Worm (Caenorhabditis elegans) whole organism, L4 larva: ENCODE results near the gene C27A2.12.

Experiments
- D1046.2 ChIP-seq: fragments of 200-800 bp; sonication (Bioruptor generic); IDR thresholded peaks from 2 replicates; pipeline ENCODE4 v1.3.6; 2022; ENCODE audit warnings: missing genetic modification characterization, missing compliant biosample characterization
- F49E8.2 ChIP-seq: sonication (generic microtip); optimal IDR thresholded peaks from 2 replicates; lab custom pipeline; 2016; ENCODE audit warnings: missing compliant biosample characterization, mild to moderate bottlenecking, missing genetic modification characterization, borderline replicate concordance
- T26A8.4 ChIP-seq: fragments of 200-800 bp; sonication (Bioruptor generic); IDR thresholded peaks from 2 replicates; pipeline ENCODE4 v1.3.6; 2022; ENCODE audit warnings: missing genetic modification characterization, missing compliant biosample characterization
- Y105C5A.15 ChIP-seq: fragments of 200-800 bp; sonication (Bioruptor generic); IDR thresholded peaks from 2 replicates; pipeline ENCODE4 v1.3.6; 2022; ENCODE audit warnings: missing genetic modification characterization, missing compliant biosample characterization
- ZK546.5 ChIP-seq, 2 experiments: sonication (generic microtip); optimal IDR thresholded peaks; 2 replicates each; lab custom pipeline; 2017; ENCODE audit warnings: missing biosample characterization in 2 of 2, missing genetic modification characterization in 2 of 2
- aly-2 ChIP-seq: sonication (generic microtip); optimal IDR thresholded peaks from 2 replicates; lab custom pipeline; 2018; ENCODE audit warnings: missing biosample characterization, missing genetic modification characterization
- ama-1 ChIP-seq: fragments of 150-350 bp; optimal IDR thresholded peaks from 2 replicates; lab custom pipeline; 2014; ENCODE audit warnings: inconsistent platforms, mixed read lengths
- arid-1 ChIP-seq: fragments of 200-800 bp; sonication (Bioruptor generic); conservative IDR thresholded peaks from 2 replicates; pipeline ENCODE4 v1.3.6; 2022; ENCODE audit warnings: missing genetic modification reagents, missing genetic modification characterization, missing compliant biosample characterization
- attf-4 ChIP-seq: sonication (generic microtip); optimal IDR thresholded peaks from 3 replicates; lab custom pipeline; 2017; ENCODE audit warnings: missing biosample characterization, missing genetic modification characterization
- ceh-44 ChIP-seq: fragments of 200-800 bp; sonication (Bioruptor generic); IDR thresholded peaks from 2 replicates; pipeline ENCODE4 v1.3.6; 2022; ENCODE audit warnings: missing genetic modification reagents, missing genetic modification characterization, missing compliant biosample characterization
- ceh-62 ChIP-seq: sonication (generic microtip); optimal IDR thresholded peaks from 2 replicates; lab custom pipeline; 2017; ENCODE audit warnings: missing biosample characterization, missing genetic modification characterization
- ces-1 ChIP-seq: fragments of 150-350 bp; sonication (generic microtip); optimal IDR thresholded peaks from 4 replicates; lab custom pipeline; 2014; ENCODE audit warnings: missing biosample characterization, missing genetic modification reagents, missing genetic modification characterization
- cey-2 ChIP-seq: sonication (generic microtip); optimal IDR thresholded peaks from 3 replicates; lab custom pipeline; 2017; ENCODE audit warnings: missing genetic modification characterization, mild to moderate bottlenecking, missing compliant biosample characterization, antibody characterized with exemption, borderline replicate concordance; ENCODE audit not compliant: insufficient read depth
- daf-12 ChIP-seq: fragments of 150-350 bp; optimal IDR thresholded peaks from 2 replicates; lab custom pipeline; 2014; ENCODE audit warnings: missing biosample characterization, missing genetic modification reagents, missing genetic modification characterization
- daf-16 ChIP-seq, 3 experiments: sonication (generic microtip); optimal IDR thresholded peaks; 2 replicates each; lab custom pipeline; 2016 to 2017; ENCODE audit warnings: missing genetic modification characterization in 3 of 3, missing genetic modification reagents in 3 of 3, mild to moderate bottlenecking in 2 of 3, missing compliant biosample characterization in 2 of 3, missing biosample characterization in 1 of 3, moderate library complexity in 1 of 3
- daf-19 ChIP-seq: fragments of 200-800 bp; sonication (Bioruptor generic); conservative IDR thresholded peaks from 2 replicates; pipeline ENCODE4 v1.3.6; 2022; ENCODE audit warnings: missing genetic modification characterization, missing compliant biosample characterization
- daf-8 ChIP-seq: fragments of 200-800 bp; sonication (Bioruptor generic); IDR thresholded peaks from 2 replicates; pipeline ENCODE4 v1.3.6; 2022; ENCODE audit warnings: missing genetic modification characterization, missing compliant biosample characterization
- dmd-8 ChIP-seq: fragments of 200-800 bp; sonication (Bioruptor generic); IDR thresholded peaks from 2 replicates; pipeline ENCODE4 v1.3.6; 2022; ENCODE audit warnings: missing genetic modification characterization, missing compliant biosample characterization
- dmd-9 ChIP-seq: fragments of 200-800 bp; sonication (Bioruptor generic); IDR thresholded peaks from 2 replicates; pipeline ENCODE4 v1.3.6; 2022; ENCODE audit warnings: missing genetic modification reagents, missing genetic modification characterization, missing compliant biosample characterization
- dve-1 ChIP-seq: sonication (generic microtip); optimal IDR thresholded peaks from 2 replicates; lab custom pipeline; 2017; ENCODE audit warnings: antibody characterized with exemption, mild to moderate bottlenecking, missing genetic modification characterization, missing compliant biosample characterization; ENCODE audit not compliant: insufficient read depth
- egl-27 ChIP-seq: sonication (generic microtip); optimal IDR thresholded peaks from 3 replicates; lab custom pipeline; 2017; ENCODE audit warnings: missing biosample characterization, missing genetic modification reagents, missing genetic modification characterization
- egl-43 ChIP-seq: fragments of 200-800 bp; sonication (Bioruptor generic); IDR thresholded peaks from 2 replicates; pipeline ENCODE4 v1.3.6; 2022; ENCODE audit warnings: missing genetic modification reagents, missing genetic modification characterization, missing compliant biosample characterization
- fkh-10 ChIP-seq: fragments of 150-350 bp; optimal IDR thresholded peaks from 2 replicates; lab custom pipeline; 2014; ENCODE audit warnings: missing biosample characterization, missing genetic modification reagents, missing genetic modification characterization
- fos-1 ChIP-seq: fragments of 150-350 bp; optimal IDR thresholded peaks from 2 replicates; lab custom pipeline; 2014; ENCODE audit warnings: missing biosample characterization, missing genetic modification characterization
- gei-8 ChIP-seq: fragments of 200-800 bp; sonication (Bioruptor generic); optimal IDR thresholded peaks from 2 replicates; lab custom pipeline; 2018; ENCODE audit warnings: mild to moderate bottlenecking, missing genetic modification characterization, missing compliant biosample characterization
- jun-1 ChIP-seq: fragments of 150-350 bp; optimal IDR thresholded peaks from 2 replicates; lab custom pipeline; 2014; ENCODE audit warnings: missing biosample characterization, missing genetic modification reagents, missing genetic modification characterization
- lin-1 ChIP-seq: fragments of 200-800 bp; sonication (Bioruptor generic); IDR thresholded peaks from 2 replicates; pipeline ENCODE4 v1.3.6; 2022; ENCODE audit warnings: missing genetic modification reagents, missing genetic modification characterization, missing compliant biosample characterization
- lin-13 ChIP-seq: fragments of 150-350 bp; optimal IDR thresholded peaks from 2 replicates; lab custom pipeline; 2014; ENCODE audit warnings: missing biosample characterization, missing genetic modification reagents, missing genetic modification characterization
- lin-29 ChIP-seq: fragments of 200-800 bp; sonication (Bioruptor generic); IDR thresholded peaks from 2 replicates; pipeline ENCODE4 v1.3.6; 2022; ENCODE audit warnings: missing genetic modification reagents, missing genetic modification characterization, missing compliant biosample characterization
- lir-3 ChIP-seq: sonication (generic microtip); optimal IDR thresholded peaks from 2 replicates; lab custom pipeline; 2016; ENCODE audit warnings: mild to moderate bottlenecking, missing genetic modification characterization, missing compliant biosample characterization
- lsy-2 ChIP-seq, 2 experiments: fragments of 150-350 bp in 1 of 2; sonication (generic microtip) in 1 of 2; optimal IDR thresholded peaks; 2 replicates each; lab custom pipeline; 2014 to 2017; ENCODE audit warnings: missing biosample characterization in 2 of 2, missing genetic modification characterization in 2 of 2
- madf-5 ChIP-seq, 2 experiments: fragments of 200-800 bp; sonication (Bioruptor generic); IDR thresholded peaks; 2 replicates each; pipeline ENCODE4 v1.3.6; 2022; ENCODE audit warnings: missing compliant biosample characterization in 2 of 2, missing genetic modification characterization in 2 of 2
- madf-9 ChIP-seq: fragments of 200-800 bp; sonication (Bioruptor generic); conservative IDR thresholded peaks from 2 replicates; pipeline ENCODE4 v1.3.6; 2022; ENCODE audit warnings: missing genetic modification reagents, missing genetic modification characterization, missing compliant biosample characterization
- mep-1 ChIP-seq: fragments of 150-350 bp; sonication (generic microtip); optimal IDR thresholded peaks from 3 replicates; lab custom pipeline; 2014; ENCODE audit warnings: missing biosample characterization, missing genetic modification characterization
- mes-2 ChIP-seq: sonication (generic microtip); optimal IDR thresholded peaks from 2 replicates; lab custom pipeline; 2016; ENCODE audit warnings: missing genotype, mild to moderate bottlenecking, missing genetic modification characterization, missing compliant biosample characterization; ENCODE audit not compliant: poor library complexity, severe bottlenecking
- nhr-102 ChIP-seq: sonication (generic microtip); optimal IDR thresholded peaks from 2 replicates; lab custom pipeline; 2016; ENCODE audit warnings: mild to moderate bottlenecking, missing genetic modification characterization, moderate library complexity, missing compliant biosample characterization
- nhr-11 ChIP-seq: fragments of 150-350 bp; optimal IDR thresholded peaks from 2 replicates; lab custom pipeline; 2014; ENCODE audit warnings: missing biosample characterization, missing genetic modification characterization
- nhr-111 ChIP-seq: fragments of 200-800 bp; sonication (Bioruptor generic); optimal IDR thresholded peaks from 2 replicates; lab custom pipeline; 2018; ENCODE audit warnings: mild to moderate bottlenecking, missing genetic modification characterization, missing compliant biosample characterization
- nhr-237 ChIP-seq: sonication (generic microtip); optimal IDR thresholded peaks from 2 replicates; lab custom pipeline; 2017; ENCODE audit warnings: missing biosample characterization, missing genetic modification characterization
- nhr-28 ChIP-seq: fragments of 150-350 bp; optimal IDR thresholded peaks from 2 replicates; lab custom pipeline; 2014; ENCODE audit warnings: missing biosample characterization, missing genetic modification characterization
- nhr-41 ChIP-seq: fragments of 200-800 bp; sonication (Bioruptor generic); IDR thresholded peaks from 2 replicates; pipeline ENCODE4 v1.3.6; 2022; ENCODE audit warnings: missing genetic modification reagents, missing genetic modification characterization, missing compliant biosample characterization
- nhr-76 ChIP-seq: fragments of 150-350 bp; optimal IDR thresholded peaks from 2 replicates; lab custom pipeline; 2014; ENCODE audit warnings: missing biosample characterization, missing genetic modification characterization
- nhr-77 ChIP-seq: fragments of 150-350 bp; optimal IDR thresholded peaks from 2 replicates; lab custom pipeline; 2014; ENCODE audit warnings: missing biosample characterization, missing genetic modification characterization
- saeg-2 ChIP-seq: fragments of 200-800 bp; sonication (Bioruptor generic); IDR thresholded peaks from 2 replicates; pipeline ENCODE4 v1.3.6; 2022; ENCODE audit warnings: missing genetic modification reagents, missing genetic modification characterization, missing compliant biosample characterization
- snpc-1.2 ChIP-seq: fragments of 200-800 bp; sonication (Bioruptor generic); IDR thresholded peaks from 2 replicates; pipeline ENCODE4 v1.3.6; 2022; ENCODE audit warnings: missing genetic modification reagents, missing genetic modification characterization, missing compliant biosample characterization
- spr-1 ChIP-seq: sonication (generic microtip); optimal IDR thresholded peaks from 2 replicates; lab custom pipeline; 2016; ENCODE audit warnings: mild to moderate bottlenecking, missing genetic modification characterization, missing compliant biosample characterization
- unc-130 ChIP-seq: sonication (generic microtip); optimal IDR thresholded peaks from 2 replicates; lab custom pipeline; 2016; ENCODE audit warnings: missing genetic modification reagents, missing genetic modification characterization, missing compliant biosample characterization
- unc-39 ChIP-seq: sonication (generic microtip); optimal IDR thresholded peaks from 2 replicates; lab custom pipeline; 2017; ENCODE audit warnings: missing biosample characterization, missing genetic modification characterization
- zfp-2 ChIP-seq: sonication (generic microtip); optimal IDR thresholded peaks from 2 replicates; lab custom pipeline; 2016; ENCODE audit warnings: mild to moderate bottlenecking, missing genetic modification characterization, missing compliant biosample characterization
- zip-2 ChIP-seq: fragments of 150-350 bp; optimal IDR thresholded peaks from 2 replicates; lab custom pipeline; 2014; ENCODE audit warnings: missing biosample characterization, missing genetic modification characterization
- ztf-7 ChIP-seq: fragments of 150-350 bp; optimal IDR thresholded peaks from 2 replicates; lab custom pipeline; 2014; ENCODE audit warnings: missing biosample characterization, missing genetic modification characterization

The C27A2.12 gene

DNA sequence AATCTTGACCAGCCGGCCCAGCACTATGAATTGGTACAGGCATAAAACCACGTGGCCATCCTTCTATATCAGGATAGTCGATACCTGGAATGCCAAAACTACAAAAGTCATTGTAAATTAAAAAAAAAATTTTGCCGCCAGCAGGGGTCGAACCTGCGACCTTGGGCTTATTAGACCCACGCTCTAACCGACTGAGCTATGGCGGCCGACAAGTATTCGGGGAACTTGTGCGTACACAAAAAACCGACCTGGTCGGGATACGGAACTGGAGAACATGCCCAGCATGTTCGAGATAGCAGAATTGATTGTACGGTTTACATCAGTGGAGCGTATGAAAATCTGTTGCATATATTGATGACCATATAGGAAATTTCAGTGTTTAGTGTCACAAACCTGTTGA is 621 bp downstream of the C27A2.12 start (continued):
- TF ChIP-seq egl-43 (GFP tag; lab: Robert Waterston, UW) (peak; percentile 88), spr-1 (tag; lab: Kevin White, UChicago) (peak; percentile 50), lsy-2 (tag; optimal IDR thresholded peaks at IDR 0.05; lab: Kevin White, UChicago) (peak; percentile 15 to 84), F49E8.2 (tag; lab: Kevin White, UChicago) (peak; percentile 64), T26A8.4 (GFP tag; lab: Robert Waterston, UW) (no peak; the same call in none of the 2 replicates), dmd-9 (GFP tag; lab: Robert Waterston, UW) (peak; percentile 83), unc-39 (no peak), lir-3 (no peak), nhr-28 (tag; lab: Kevin White, UChicago) (peak; percentile 38), nhr-111 (GFP tag; lab: Kevin White, UChicago) (peak; percentile 52), arid-1 (peak; percentile 83), D1046.2 (GFP tag; lab: Robert Waterston, UW) (peak; percentile 91), saeg-2 (0 out of 2 replicates have a peak, but pooled peaks have one; percentile 66), ceh-62 (tag; lab: Kevin White, UChicago) (no peak), zfp-2 (tag; lab: Kevin White, UChicago) (no peak), nhr-237 (tag; lab: Kevin White, UChicago) (no peak), madf-9 (GFP tag; lab: Robert Waterston, UW) (peak; percentile 39; the same call in 1 of the 2 replicates), nhr-76 (tag; lab: Kevin White, UChicago) (no peak), egl-27 (tag; lab: Kevin White, UChicago) (no peak), ZK546.5 (tag; optimal IDR thresholded peaks at IDR 0.05; lab: Kevin White, UChicago) (no peak), nhr-102 (tag; lab: Kevin White, UChicago) (peak; percentile 60), dve-1 (tag; lab: Kevin White, UChicago) (peak; percentile 65), lin-13 (GFP tag; lab: Kevin White, UChicago) (peak; percentile 30), mep-1 (peak; percentile 76), Y105C5A.15 (GFP tag; lab: Robert Waterston, UW) (peak; percentile 86; the same call in 1 of the 2 replicates), nhr-11 (tag; lab: Kevin White, UChicago) (no peak), ama-1 (lab: Kevin White, UChicago) (no peak), snpc-1.2 (GFP tag; lab: Robert Waterston, UW) (peak; percentile 77), zip-2 (tag; lab: Kevin White, UChicago) (no peak), gei-8 (GFP tag; lab: Kevin White, UChicago) (no peak), nhr-41 (GFP tag; lab: Robert Waterston, UW) (no peak), nhr-77 (no peak), ztf-7 (no peak), dmd-8 (GFP tag; lab: Robert Waterston, UW) (0 out of 2 replicates have a peak, but pooled peaks have one; percentile 60), aly-2 (tag; lab: Kevin White, UChicago) (no peak), fos-1 (tag; lab: Kevin White, UChicago) (no peak), daf-16 (GFP tag; optimal IDR thresholded peaks at IDR 0.05; lab: Kevin White, UChicago) (peak; percentile 16 to 45), daf-16 (tag; optimal IDR thresholded peaks at IDR 0.05; lab: Kevin White, UChicago) (peak; percentile 55), fkh-10 (GFP tag; lab: Kevin White, UChicago) (no peak), daf-8 (no peak), unc-130 (GFP tag; lab: Kevin White, UChicago) (peak; percentile 45), ceh-44 (GFP tag; lab: Robert Waterston, UW) (peak; percentile 54; the same call in 1 of the 2 replicates), ces-1 (no peak), jun-1 (tag; lab: Kevin White, UChicago) (no peak), daf-19 (GFP tag; lab: Robert Waterston, UW) (peak; percentile 83), lin-29 (GFP tag; lab: Robert Waterston, UW) (peak; percentile 63), madf-5 (GFP tag; IDR thresholded peaks at IDR 0.05; lab: Robert Waterston, UW) (0 out of 4 replicates have a peak, but pooled peaks of 1 of the 2 experiments have one; percentile 34), lin-1 (peak; percentile 56; the same call in 1 of the 2 replicates), daf-12 (tag; lab: Kevin White, UChicago) (no peak), attf-4 (tag; lab: Kevin White, UChicago) (no peak), mes-2 (peak; percentile 85), cey-2 (tag; lab: Kevin White, UChicago) (no peak)
